Worm (Caenorhabditis elegans): ENCODE measurements around the gene col-128.

DNA sequence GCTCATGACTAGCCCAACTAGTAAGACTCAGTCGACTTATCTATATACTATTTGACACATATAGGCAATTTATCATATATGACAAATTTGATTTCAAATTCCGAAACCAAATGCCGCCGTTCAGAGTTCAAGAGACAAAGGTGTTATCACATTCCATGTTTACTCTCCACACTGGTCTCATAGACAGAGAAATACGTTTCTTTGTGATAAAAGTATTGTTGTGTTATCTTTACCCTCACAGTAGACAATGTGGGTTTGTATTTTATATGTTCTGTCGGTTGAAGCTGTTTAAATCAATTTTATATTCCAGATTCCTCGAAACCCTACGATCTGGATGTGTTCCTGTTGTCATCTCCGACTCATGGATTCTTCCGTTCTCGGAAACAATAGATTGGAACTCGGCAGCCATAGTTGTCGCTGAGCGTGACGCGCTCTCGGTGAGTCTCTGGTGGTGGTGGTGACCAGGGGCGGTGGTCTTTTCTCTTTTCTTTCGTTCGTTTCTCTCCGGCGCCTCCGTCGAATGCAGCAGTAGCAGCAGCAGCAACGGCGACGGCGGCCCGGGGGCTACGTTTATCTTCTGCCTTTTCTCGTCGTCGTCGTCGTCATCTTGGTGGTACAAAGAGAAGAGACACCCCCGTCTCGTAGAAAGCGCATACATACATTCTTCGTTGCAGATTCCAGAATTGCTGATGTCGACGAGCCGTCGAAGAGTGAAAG, 30.8 kb upstream of the col-128 start:
- TF ChIP-seq flt-1 (GFP tag; IDR thresholded peaks at IDR 0.05) (peak; percentile 50; the same call in 1 of the 2 replicates), ref-1 (GFP tag; conservative IDR thresholded peaks at IDR 0.05) (no peak), T22C8.4 (GFP tag; IDR thresholded peaks at IDR 0.05) (no peak), tab-1 (GFP tag; IDR thresholded peaks at IDR 0.05) (peak; percentile 58; the same call in 1 of the 2 replicates), klf-2 (GFP tag; conservative IDR thresholded peaks at IDR 0.05) (no peak), med-1 (GFP tag; optimal IDR thresholded peaks at IDR 0.05; ENCODE audit: insufficient read depth) (no peak)

All from whole organism, midembryonic.